Fruit fly (Drosophila melanogaster): ENCODE measurements around the gene CG5776.

dm6 chr2L:12678286-12678685 is 26.0 kb downstream of the CG5776 start:
- TF ChIP-seq CG8478 (optimal IDR thresholded peaks at IDR 0.05) (no peak), CTCF (optimal IDR thresholded peaks at IDR 0.05) (no peak)
